Worm (Caenorhabditis elegans) whole organism, mixed stage, embryonic: ENCODE results near the gene T07F12.4.

Experiments
- M03D4.4 ChIP-seq: sonication (generic microtip); optimal IDR thresholded peaks from 2 replicates; lab custom pipeline; 2017; ENCODE audit warnings: mild to moderate bottlenecking, missing genetic modification characterization, missing compliant biosample characterization
- bed-3 ChIP-seq: fragments of 200-800 bp; sonication (Bioruptor generic); optimal IDR thresholded peaks from 3 replicates; lab custom pipeline; 2018; ENCODE audit warnings: mild to moderate bottlenecking, missing genetic modification characterization, moderate library complexity, missing compliant biosample characterization
- blmp-1 ChIP-seq: fragments of 150-350 bp; optimal IDR thresholded peaks from 2 replicates; lab custom pipeline; 2014; ENCODE audit warnings: missing biosample characterization, missing genetic modification characterization
- ceh-39 ChIP-seq: fragments of 150-350 bp; optimal IDR thresholded peaks from 2 replicates; lab custom pipeline; 2014; ENCODE audit warnings: missing biosample characterization, missing genetic modification characterization
- ceh-83 ChIP-seq: fragments of 200-800 bp; sonication (Bioruptor generic); optimal IDR thresholded peaks from 2 replicates; lab custom pipeline; 2018; ENCODE audit warnings: mild to moderate bottlenecking, missing genetic modification characterization, missing compliant biosample characterization
- ces-1 ChIP-seq: fragments of 150-350 bp; optimal IDR thresholded peaks from 2 replicates; lab custom pipeline; 2014; ENCODE audit warnings: missing biosample characterization, missing genetic modification reagents, missing genetic modification characterization
- cnd-1 ChIP-seq: fragments of 200-800 bp; sonication (Bioruptor generic); optimal IDR thresholded peaks from 2 replicates; lab custom pipeline; 2018; ENCODE audit warnings: mild to moderate bottlenecking, missing genetic modification characterization, missing compliant biosample characterization
- drap-1 ChIP-seq: fragments of 200-800 bp; sonication (Bioruptor generic); optimal IDR thresholded peaks from 3 replicates; lab custom pipeline; 2018; ENCODE audit warnings: mild to moderate bottlenecking, missing genetic modification characterization, missing compliant biosample characterization
- elt-3 ChIP-seq: fragments of 150-350 bp; optimal IDR thresholded peaks from 2 replicates; lab custom pipeline; 2014; ENCODE audit warnings: missing biosample characterization, missing genetic modification characterization
- flh-1 ChIP-seq: fragments of 200-800 bp; sonication (Bioruptor generic); optimal IDR thresholded peaks from 2 replicates; lab custom pipeline; 2018; ENCODE audit warnings: mild to moderate bottlenecking, missing genetic modification characterization, moderate library complexity, missing compliant biosample characterization
- ham-2 ChIP-seq: fragments of 200-800 bp; sonication (Bioruptor generic); optimal IDR thresholded peaks from 2 replicates; lab custom pipeline; 2018; ENCODE audit warnings: mild to moderate bottlenecking, missing genetic modification characterization, missing compliant biosample characterization
- hlh-1 ChIP-seq: fragments of 150-350 bp; optimal IDR thresholded peaks from 2 replicates; lab custom pipeline; 2014; ENCODE audit warnings: missing biosample characterization, missing genetic modification reagents, missing genetic modification characterization
- lin-13 ChIP-seq: fragments of 150-350 bp; optimal IDR thresholded peaks from 2 replicates; lab custom pipeline; 2014; ENCODE audit warnings: missing biosample characterization, missing genetic modification characterization
- lin-32 ChIP-seq: fragments of 200-800 bp; sonication (Bioruptor generic); optimal IDR thresholded peaks from 2 replicates; lab custom pipeline; 2018; ENCODE audit warnings: mild to moderate bottlenecking, missing genetic modification characterization, missing compliant biosample characterization
- lsy-2 ChIP-seq: fragments of 150-350 bp; optimal IDR thresholded peaks from 2 replicates; lab custom pipeline; 2014; ENCODE audit warnings: missing biosample characterization, missing genetic modification characterization
- mab-5 ChIP-seq: fragments of 150-350 bp; optimal IDR thresholded peaks from 2 replicates; lab custom pipeline; 2014; ENCODE audit warnings: missing biosample characterization, missing genetic modification characterization
- mep-1 ChIP-seq: fragments of 150-350 bp; optimal IDR thresholded peaks from 2 replicates; lab custom pipeline; 2017; ENCODE audit warnings: missing biosample characterization, missing genetic modification reagents, missing genetic modification characterization, inconsistent platforms
- mls-2 ChIP-seq: sonication (generic microtip); optimal IDR thresholded peaks from 2 replicates; lab custom pipeline; 2016; ENCODE audit warnings: mild to moderate bottlenecking, missing genetic modification characterization, moderate library complexity, missing compliant biosample characterization
- nhr-12 ChIP-seq: fragments of 150-350 bp; optimal IDR thresholded peaks from 2 replicates; lab custom pipeline; 2014; ENCODE audit warnings: missing biosample characterization, missing genetic modification characterization
- nhr-2 ChIP-seq: fragments of 150-350 bp; optimal IDR thresholded peaks from 2 replicates; lab custom pipeline; 2014; ENCODE audit warnings: missing biosample characterization, missing genetic modification characterization
- nhr-237 ChIP-seq: fragments of 150-350 bp; optimal IDR thresholded peaks from 2 replicates; lab custom pipeline; 2014; ENCODE audit warnings: missing biosample characterization, missing genetic modification characterization
- nhr-28 ChIP-seq: fragments of 150-350 bp; optimal IDR thresholded peaks from 2 replicates; lab custom pipeline; 2014; ENCODE audit warnings: missing biosample characterization, missing genetic modification characterization
- nhr-76 ChIP-seq: sonication (generic microtip); optimal IDR thresholded peaks from 2 replicates; lab custom pipeline; 2017; ENCODE audit warnings: missing biosample characterization, missing genetic modification characterization
- pha-4 ChIP-seq: fragments of 150-350 bp; optimal IDR thresholded peaks from 2 replicates; lab custom pipeline; 2018; ENCODE audit warnings: missing biosample characterization, missing genetic modification reagents, missing genetic modification characterization
- sem-2 ChIP-seq: fragments of 200-800 bp; sonication (Bioruptor generic); optimal IDR thresholded peaks from 2 replicates; lab custom pipeline; 2018; ENCODE audit warnings: mild to moderate bottlenecking, missing genetic modification characterization, missing compliant biosample characterization
- snpc-4 ChIP-seq: fragments of 150-350 bp; optimal IDR thresholded peaks from 2 replicates; lab custom pipeline; 2014; ENCODE audit warnings: missing biosample characterization, missing genetic modification characterization
- sptf-1 ChIP-seq: sonication (generic microtip); optimal IDR thresholded peaks from 2 replicates; lab custom pipeline; 2017; ENCODE audit warnings: mild to moderate bottlenecking, missing genetic modification characterization, moderate library complexity, missing compliant biosample characterization
- tbx-8 ChIP-seq: fragments of 200-800 bp; sonication (Bioruptor generic); optimal IDR thresholded peaks from 2 replicates; lab custom pipeline; 2018; ENCODE audit warnings: mild to moderate bottlenecking, missing genetic modification characterization, moderate library complexity, missing compliant biosample characterization
- unc-120 ChIP-seq: sonication (generic microtip); optimal IDR thresholded peaks from 2 replicates; lab custom pipeline; 2017; ENCODE audit warnings: missing genetic modification characterization, missing compliant biosample characterization; ENCODE audit not compliant: poor library complexity, severe bottlenecking
- unc-39 ChIP-seq: fragments of 150-350 bp; optimal IDR thresholded peaks from 2 replicates; lab custom pipeline; 2014; ENCODE audit warnings: missing biosample characterization, missing genetic modification characterization
- unc-62 ChIP-seq: fragments of 150-350 bp; optimal IDR thresholded peaks from 2 replicates; lab custom pipeline; 2014; ENCODE audit warnings: missing biosample characterization, missing genetic modification reagents, missing genetic modification characterization
- zip-8 ChIP-seq: fragments of 150-350 bp; optimal IDR thresholded peaks from 2 replicates; lab custom pipeline; 2014; ENCODE audit warnings: missing biosample characterization, missing genetic modification characterization
- ztf-11 ChIP-seq: fragments of 150-350 bp; optimal IDR thresholded peaks from 2 replicates; lab custom pipeline; 2014; ENCODE audit warnings: missing biosample characterization, missing genetic modification characterization

Gene T07F12.4

ce11 chrX:4932023-4932422 lies 31.4 kb upstream of the T07F12.4 start:
- TF ChIP-seq mls-2 (tag; lab: Kevin White, UChicago) = no peak
- TF ChIP-seq ces-1 (GFP tag; lab: Kevin White, UChicago) = peak; percentile 78

ce11 chrX:4929657-4930056 lies 29.0 kb upstream of the T07F12.4 start, which contains the start of gene mct-4:
TSS of gene mct-4 (minus strand) at chrX:4929757.
- TF ChIP-seq pha-4 (no peak), nhr-28 (tag; lab: Kevin White, UChicago) (no peak), unc-39 (tag; lab: Kevin White, UChicago) (no peak), nhr-237 (tag; lab: Kevin White, UChicago) (no peak), M03D4.4 (tag; lab: Kevin White, UChicago) (no peak), cnd-1 (tag; lab: Kevin White, UChicago) (no peak), unc-120 (tag; lab: Kevin White, UChicago) (no peak)

- TF ChIP-seq nhr-2 (tag; lab: Kevin White, UChicago) (no peak), bed-3 (GFP tag; lab: Kevin White, UChicago) (no peak), drap-1 (no peak), lsy-2 (no peak), elt-3 (tag; lab: Kevin White, UChicago) (no peak), cnd-1 (tag; lab: Kevin White, UChicago) (no peak), mls-2 (tag; lab: Kevin White, UChicago) (no peak), sem-2 (no peak), blmp-1 (tag; lab: Kevin White, UChicago) (no peak), ham-2 (GFP tag; lab: Kevin White, UChicago) (no peak), nhr-76 (no peak)
Measured at ce11 chrX:4928118-4928517, 27.5 kb upstream of the T07F12.4 start.

ce11 chrX:4920942-4921540 lies 20.4 kb upstream of the T07F12.4 start, which contains the start of gene K05B2.4:
TSS of gene K05B2.4 (minus strand) at chrX:4920992.
- TF ChIP-seq drap-1 (no peak), sem-2 (no peak)

- TF ChIP-seq ces-1 (GFP tag; lab: Kevin White, UChicago) (no peak), lsy-2 (no peak), lin-13 (tag; lab: Kevin White, UChicago) (no peak), snpc-4 (no peak), lin-32 (GFP tag; lab: Kevin White, UChicago) (no peak), ceh-39 (tag; lab: Kevin White, UChicago) (no peak), ceh-83 (no peak), mls-2 (tag; lab: Kevin White, UChicago) (no peak), unc-62 (no peak), nhr-237 (tag; lab: Kevin White, UChicago) (no peak), ham-2 (GFP tag; lab: Kevin White, UChicago) (no peak), M03D4.4 (tag; lab: Kevin White, UChicago) (no peak), zip-8 (tag; lab: Kevin White, UChicago) (no peak), hlh-1 (no peak), ztf-11 (tag; lab: Kevin White, UChicago) (no peak), mab-5 (tag; lab: Kevin White, UChicago) (no peak), tbx-8 (GFP tag; lab: Kevin White, UChicago) (no peak), unc-120 (tag; lab: Kevin White, UChicago) (no peak), nhr-12 (tag; lab: Kevin White, UChicago) (no peak), mep-1 (tag; lab: Kevin White, UChicago) (no peak)
Measured at ce11 chrX:4915879-4916278, 15.3 kb upstream of the T07F12.4 start, which contains the start of gene ifa-4. TSS of gene ifa-4 (minus strand) at chrX:4915979.

ce11 chrX:4914464-4914863 lies 13.8 kb upstream of the T07F12.4 start:
- no peak for TF ChIP-seq elt-3 (tag; lab: Kevin White, UChicago)
- no peak for TF ChIP-seq drap-1
- TF ChIP-seq bed-3 (GFP tag; lab: Kevin White, UChicago) = no peak
- TF ChIP-seq ham-2 (GFP tag; lab: Kevin White, UChicago) = no peak
- TF ChIP-seq lin-13 (tag; lab: Kevin White, UChicago) = no peak
- TF ChIP-seq blmp-1 (tag; lab: Kevin White, UChicago) = no peak
- TF ChIP-seq ztf-11 (tag; lab: Kevin White, UChicago) = no peak
- TF ChIP-seq flh-1 (GFP tag; lab: Kevin White, UChicago) = no peak
- no peak for TF ChIP-seq cnd-1 (tag; lab: Kevin White, UChicago)
- no peak for TF ChIP-seq unc-62
- TF ChIP-seq lsy-2 = no peak
- no peak for TF ChIP-seq nhr-2 (tag; lab: Kevin White, UChicago)
- TF ChIP-seq nhr-12 (tag; lab: Kevin White, UChicago) = no peak
- TF ChIP-seq mep-1 (tag; lab: Kevin White, UChicago) = no peak
- TF ChIP-seq mab-5 (tag; lab: Kevin White, UChicago) = no peak
- TF ChIP-seq M03D4.4 (tag; lab: Kevin White, UChicago) = no peak
- no peak for TF ChIP-seq sptf-1
- TF ChIP-seq ceh-83 = no peak
